Worm (Caenorhabditis elegans) whole organism, L1 larva: ENCODE data around the gene C36B7.3.

Source experiments
- C04F5.9 ChIP-seq: sonication (generic microtip); optimal IDR thresholded peaks from 2 replicates; lab custom pipeline; 2016; ENCODE audit warnings: missing genetic modification characterization, missing compliant biosample characterization
- C34B4.2 ChIP-seq: sonication (generic microtip); optimal IDR thresholded peaks from 2 replicates; lab custom pipeline; 2017; ENCODE audit warnings: mild to moderate bottlenecking, missing genetic modification characterization, missing compliant biosample characterization
- F16B12.6 ChIP-seq: fragments of 150-350 bp; optimal IDR thresholded peaks from 2 replicates; lab custom pipeline; 2014; ENCODE audit warnings: missing biosample characterization, missing genetic modification characterization
- aha-1 ChIP-seq: fragments of 150-350 bp; optimal IDR thresholded peaks from 2 replicates; lab custom pipeline; 2014; ENCODE audit warnings: missing biosample characterization, missing genetic modification characterization
- aly-2 ChIP-seq: fragments of 150-350 bp; optimal IDR thresholded peaks from 2 replicates; lab custom pipeline; 2014; ENCODE audit warnings: missing biosample characterization, missing genetic modification characterization
- blmp-1 ChIP-seq: fragments of 150-350 bp; optimal IDR thresholded peaks from 2 replicates; lab custom pipeline; 2014; ENCODE audit warnings: missing biosample characterization, missing genetic modification characterization
- ceh-63 ChIP-seq: fragments of 200-800 bp; sonication (Bioruptor generic); optimal IDR thresholded peaks from 2 replicates; lab custom pipeline; 2018; ENCODE audit warnings: mild to moderate bottlenecking, missing genetic modification characterization, missing compliant biosample characterization
- ceh-8 ChIP-seq: fragments of 200-800 bp; sonication (Bioruptor generic); optimal IDR thresholded peaks from 2 replicates; lab custom pipeline; 2018; ENCODE audit warnings: mild to moderate bottlenecking, missing genetic modification characterization, moderate library complexity, missing compliant biosample characterization
- ceh-90 ChIP-seq: sonication (generic microtip); optimal IDR thresholded peaks from 2 replicates; lab custom pipeline; 2016; ENCODE audit warnings: missing genetic modification characterization, missing compliant biosample characterization
- dsc-1 ChIP-seq: sonication (generic microtip); optimal IDR thresholded peaks from 2 replicates; lab custom pipeline; 2016; ENCODE audit warnings: mild to moderate bottlenecking, missing genetic modification characterization, missing compliant biosample characterization
- efl-1 ChIP-seq, 4 experiments: fragments of 150-350 bp; optimal IDR thresholded peaks in 3 of 4; peaks in 1 of 4; 1 replicate in 1 of 4; 2 replicates in 3 of 4; lab custom pipeline; 2014; ENCODE audit warnings: missing biosample characterization in 2 of 4, missing genetic modification characterization in 2 of 4, missing genetic modification reagents in 2 of 4
- efl-3 ChIP-seq: fragments of 200-800 bp; sonication (Bioruptor generic); optimal IDR thresholded peaks from 2 replicates; lab custom pipeline; 2018; ENCODE audit warnings: mild to moderate bottlenecking, missing genetic modification characterization, missing compliant biosample characterization
- egl-13 ChIP-seq: sonication (generic microtip); optimal IDR thresholded peaks from 2 replicates; lab custom pipeline; 2016; ENCODE audit warnings: missing genotype, missing genetic modification reagents, missing genetic modification characterization, missing compliant biosample characterization
- egl-27 ChIP-seq, 2 experiments: fragments of 150-350 bp in 1 of 2; sonication (generic microtip); optimal IDR thresholded peaks; 3 replicates each; lab custom pipeline; 2017 to 2018; ENCODE audit warnings: missing biosample characterization in 2 of 2, missing genetic modification characterization in 2 of 2, missing genetic modification reagents in 2 of 2
- elt-2 ChIP-seq: sonication (generic microtip); optimal IDR thresholded peaks from 2 replicates; lab custom pipeline; 2016; ENCODE audit warnings: missing genetic modification characterization, mild to moderate bottlenecking, inconsistent platforms, missing compliant biosample characterization, missing genetic modification reagents
- fkh-4 ChIP-seq: sonication (generic microtip); optimal IDR thresholded peaks from 2 replicates; lab custom pipeline; 2016; ENCODE audit warnings: missing compliant biosample characterization, missing genetic modification characterization, borderline replicate concordance
- fkh-8 ChIP-seq: sonication (generic microtip); optimal IDR thresholded peaks from 2 replicates; lab custom pipeline; 2016; ENCODE audit warnings: mild to moderate bottlenecking, missing genetic modification characterization, missing compliant biosample characterization
- hpl-2 ChIP-seq: fragments of 150-350 bp; optimal IDR thresholded peaks from 2 replicates; lab custom pipeline; 2014; ENCODE audit warnings: missing biosample characterization, missing genetic modification reagents, missing genetic modification characterization
- irx-1 ChIP-seq: sonication (generic microtip); optimal IDR thresholded peaks from 2 replicates; lab custom pipeline; 2016; ENCODE audit warnings: missing genetic modification characterization, missing compliant biosample characterization
- jun-1 ChIP-seq: fragments of 150-350 bp; optimal IDR thresholded peaks from 2 replicates; lab custom pipeline; 2014; ENCODE audit warnings: missing biosample characterization, missing genetic modification reagents, missing genetic modification characterization
- lin-13 ChIP-seq: fragments of 150-350 bp; optimal IDR thresholded peaks from 2 replicates; lab custom pipeline; 2014; ENCODE audit warnings: missing biosample characterization, missing genetic modification reagents, missing genetic modification characterization
- lsy-2 ChIP-seq, 2 experiments: fragments of 150-350 bp; optimal IDR thresholded peaks; 2 replicates each; lab custom pipeline; 2014; ENCODE audit warnings: missing biosample characterization in 2 of 2, missing genetic modification characterization in 2 of 2
- mdl-1 ChIP-seq, 2 experiments: fragments of 150-350 bp; optimal IDR thresholded peaks; 2 replicates each; lab custom pipeline; 2014 to 2017; ENCODE audit warnings: missing biosample characterization in 2 of 2, missing genetic modification characterization in 2 of 2, inconsistent platforms in 1 of 2
- mef-2 ChIP-seq: fragments of 150-350 bp; optimal IDR thresholded peaks from 2 replicates; lab custom pipeline; 2014; ENCODE audit warnings: missing biosample characterization, missing genetic modification characterization
- mep-1 ChIP-seq: fragments of 150-350 bp; optimal IDR thresholded peaks from 2 replicates; lab custom pipeline; 2014; ENCODE audit warnings: missing biosample characterization, missing genetic modification characterization
- nhr-11 ChIP-seq: fragments of 150-350 bp; optimal IDR thresholded peaks from 2 replicates; lab custom pipeline; 2014; ENCODE audit warnings: missing biosample characterization, missing genetic modification characterization
- nhr-71 ChIP-seq: sonication (generic microtip); optimal IDR thresholded peaks from 2 replicates; lab custom pipeline; 2016; ENCODE audit warnings: mild to moderate bottlenecking, missing genetic modification characterization, moderate library complexity, missing compliant biosample characterization
- nhr-77 ChIP-seq: fragments of 150-350 bp; optimal IDR thresholded peaks from 2 replicates; lab custom pipeline; 2014; ENCODE audit warnings: missing biosample characterization, missing genetic modification characterization
- nhr-85 ChIP-seq: sonication (generic microtip); peaks from one replicate; lab custom pipeline; 2016; ENCODE audit warnings: missing genetic modification characterization, inconsistent platforms, missing compliant biosample characterization
- pax-3 ChIP-seq: fragments of 200-800 bp; sonication (Bioruptor generic); optimal IDR thresholded peaks from 2 replicates; lab custom pipeline; 2018; ENCODE audit warnings: mild to moderate bottlenecking, missing genetic modification characterization, moderate library complexity, missing compliant biosample characterization
- pqm-1 ChIP-seq: sonication (generic microtip); optimal IDR thresholded peaks from 3 replicates; lab custom pipeline; 2017; ENCODE audit warnings: missing biosample characterization, missing genetic modification characterization
- unc-130 ChIP-seq: fragments of 150-350 bp; optimal IDR thresholded peaks from 2 replicates; lab custom pipeline; 2017; ENCODE audit warnings: missing biosample characterization, missing genetic modification characterization, inconsistent platforms
- unc-62 ChIP-seq: fragments of 150-350 bp; optimal IDR thresholded peaks from 2 replicates; lab custom pipeline; 2014; ENCODE audit warnings: missing biosample characterization, missing genetic modification reagents, missing genetic modification characterization
- unc-86 ChIP-seq: sonication (generic microtip); optimal IDR thresholded peaks from 2 replicates; lab custom pipeline; 2016; ENCODE audit warnings: missing genetic modification characterization, missing compliant biosample characterization
- vab-15 ChIP-seq: sonication (generic microtip); optimal IDR thresholded peaks from 2 replicates; lab custom pipeline; 2017; ENCODE audit warnings: missing genotype, mild to moderate bottlenecking, missing genetic modification characterization, missing compliant biosample characterization
- zag-1 ChIP-seq: fragments of 150-350 bp; optimal IDR thresholded peaks from 2 replicates; lab custom pipeline; 2014; ENCODE audit warnings: missing biosample characterization, missing genetic modification characterization
- ztf-11 ChIP-seq, 2 experiments: sonication (generic microtip); optimal IDR thresholded peaks; 2 replicates each; lab custom pipeline; 2016 to 2017; ENCODE audit warnings: missing genetic modification characterization in 2 of 2, missing biosample characterization in 1 of 2, missing compliant biosample characterization in 1 of 2
- ztf-4 ChIP-seq: fragments of 150-350 bp; optimal IDR thresholded peaks from 2 replicates; lab custom pipeline; 2014; ENCODE audit warnings: missing biosample characterization, missing genetic modification characterization

The C36B7.3 gene

ce11 chrX:7085067-7085466 is 16.5 kb upstream of the C36B7.3 start, which contains the start of gene Y1B5A.1:
TSS of gene Y1B5A.1 (plus strand) at chrX:7085367.
- TF ChIP-seq C34B4.2 (tag; lab: Kevin White, UChicago) (no peak), ceh-8 (GFP tag; lab: Kevin White, UChicago) (no peak), irx-1 (tag; lab: Kevin White, UChicago) (no peak), ceh-63 (no peak), egl-13 (tag; lab: Kevin White, UChicago) (no peak), fkh-4 (tag; lab: Kevin White, UChicago) (no peak), hpl-2 (no peak), blmp-1 (tag; lab: Kevin White, UChicago) (no peak), ztf-11 (tag; optimal IDR thresholded peaks at IDR 0.05; lab: Kevin White, UChicago) (no peak), ztf-4 (no peak), mep-1 (tag; lab: Kevin White, UChicago) (no peak), zag-1 (no peak), lin-13 (GFP tag; lab: Kevin White, UChicago) (no peak), egl-27 (tag; optimal IDR thresholded peaks at IDR 0.05; lab: Kevin White, UChicago) (no peak), elt-2 (tag; lab: Kevin White, UChicago) (no peak), nhr-85 (tag; lab: Kevin White, UChicago) (no peak), pax-3 (tag; lab: Kevin White, UChicago) (no peak), ceh-90 (tag; lab: Kevin White, UChicago) (no peak), aha-1 (no peak), dsc-1 (tag; lab: Kevin White, UChicago) (no peak)

ce11 chrX:7085912-7086311 is 15.7 kb upstream of the C36B7.3 start, which contains the start of gene C36B7.4:
TSS of gene C36B7.4 (minus strand) at chrX:7086012.
- no peak for TF ChIP-seq nhr-77 (tag; lab: Kevin White, UChicago)
- no peak for TF ChIP-seq unc-130 (tag; lab: Kevin White, UChicago)
- TF ChIP-seq vab-15 (tag; lab: Kevin White, UChicago): no peak
- no peak for TF ChIP-seq mep-1 (tag; lab: Kevin White, UChicago)
- TF ChIP-seq nhr-71 (tag; lab: Kevin White, UChicago): no peak
- TF ChIP-seq F16B12.6: no peak
- TF ChIP-seq efl-1 (optimal IDR thresholded peaks at IDR 0.05; lab: Kevin White, UChicago): no peak
- no peak for TF ChIP-seq efl-1 (GFP tag; optimal IDR thresholded peaks at IDR 0.05 in 1 of 2; lab: Kevin White, UChicago)
- TF ChIP-seq mdl-1 (tag; optimal IDR thresholded peaks at IDR 0.05; lab: Kevin White, UChicago): no peak
- TF ChIP-seq nhr-11 (tag; lab: Kevin White, UChicago): no peak
- TF ChIP-seq nhr-85 (tag; lab: Kevin White, UChicago): no peak
- TF ChIP-seq C34B4.2 (tag; lab: Kevin White, UChicago): no peak
- TF ChIP-seq aha-1: no peak
- TF ChIP-seq mef-2 (tag; lab: Kevin White, UChicago): no peak
- TF ChIP-seq unc-62 (GFP tag; lab: Kevin White, UChicago): no peak
- no peak for TF ChIP-seq efl-3 (GFP tag; lab: Kevin White, UChicago)
- TF ChIP-seq, all 84 proteins: peak for 0

ce11 chrX:7096349-7096748 is 5.2 kb upstream of the C36B7.3 start, which contains the start of gene C36B7.5:
TSS of gene C36B7.5 (minus strand) at chrX:7096449.
- TF ChIP-seq jun-1: no peak
- no peak for TF ChIP-seq pqm-1 (tag; lab: Kevin White, UChicago)
- TF ChIP-seq fkh-8: no peak
- TF ChIP-seq aly-2 (tag; lab: Kevin White, UChicago): no peak
- no peak for TF ChIP-seq egl-27 (tag; optimal IDR thresholded peaks at IDR 0.05; lab: Kevin White, UChicago)
- no peak for TF ChIP-seq lsy-2 (tag; optimal IDR thresholded peaks at IDR 0.05; lab: Kevin White, UChicago)
- no peak for TF ChIP-seq C04F5.9 (tag; lab: Kevin White, UChicago)
- TF ChIP-seq hpl-2: no peak
- TF ChIP-seq unc-130 (tag; lab: Kevin White, UChicago): no peak

- TF ChIP-seq efl-1 (optimal IDR thresholded peaks at IDR 0.05; lab: Kevin White, UChicago): no peak
- peak in 1 of 2 experiments; percentile 84 for TF ChIP-seq efl-1 (GFP tag; optimal IDR thresholded peaks at IDR 0.05 in 1 of 2; lab: Kevin White, UChicago)
- TF ChIP-seq unc-86 (tag; lab: Kevin White, UChicago): no peak
Observed at ce11 chrX:7099049-7099448, 2.5 kb upstream of the C36B7.3 start.
